Fruit fly (Drosophila melanogaster) whole organism, wandering third instar larva: ENCODE measurements around the gene Tehao.

Source experiments
- Abd-B ChIP-seq: fragments of >200 bp; optimal IDR thresholded peaks from 2 replicates; lab custom pipeline; 2017; ENCODE audit warnings: missing biosample characterization, missing genetic modification characterization
- CG32264 ChIP-seq: fragments of 200-800 bp; sonication (Bioruptor generic); optimal IDR thresholded peaks from 2 replicates; lab custom pipeline; 2016; ENCODE audit warnings: missing biosample characterization, missing genetic modification characterization
- CG9705 ChIP-seq: fragments of 200-800 bp; sonication (Bioruptor generic); optimal IDR thresholded peaks from 2 replicates; lab custom pipeline; 2018; ENCODE audit warnings: missing biosample characterization, mild to moderate bottlenecking, missing genetic modification characterization
- CrebA ChIP-seq: fragments of 200-800 bp; sonication (Bioruptor generic); optimal IDR thresholded peaks from 2 replicates; lab custom pipeline; 2016; ENCODE audit warnings: missing biosample characterization, mild to moderate bottlenecking, missing genetic modification characterization, borderline replicate concordance
- Dfd ChIP-seq: fragments of >200 bp; optimal IDR thresholded peaks from 2 replicates; lab custom pipeline; 2017; ENCODE audit warnings: missing biosample characterization, missing genetic modification characterization
- Dif ChIP-seq: fragments of 200-275, 200-300 bp; sonication (Bioruptor generic); optimal IDR thresholded peaks from 2 replicates; lab custom pipeline; 2018; ENCODE audit warnings: missing biosample characterization, missing genetic modification characterization; ENCODE audit not compliant: partially characterized antibody
- GATAd ChIP-seq: sonication (Bioruptor generic); optimal IDR thresholded peaks from 2 replicates; lab custom pipeline; 2016; ENCODE audit warnings: missing biosample characterization, missing genetic modification characterization
- HLH106 ChIP-seq: fragments of 200-800 bp; optimal IDR thresholded peaks from 3 replicates; lab custom pipeline; 2019; ENCODE audit warnings: missing biosample characterization, mild to moderate bottlenecking, missing genetic modification characterization, moderate library complexity
- Hnf4 ChIP-seq: fragments of 200-800 bp; sonication (Bioruptor generic); optimal IDR thresholded peaks from 2 replicates; lab custom pipeline; 2016; ENCODE audit warnings: missing biosample characterization, mild to moderate bottlenecking, missing genetic modification characterization
- Hr78 ChIP-seq: fragments of >200 bp; optimal IDR thresholded peaks from 2 replicates; lab custom pipeline; 2017; ENCODE audit warnings: missing biosample characterization, missing genetic modification characterization
- Hr83 ChIP-seq: fragments of 200-300 bp; sonication (Bioruptor generic); optimal IDR thresholded peaks from 2 replicates; lab custom pipeline; 2016; ENCODE audit warnings: missing biosample characterization, mild to moderate bottlenecking, missing genetic modification characterization, moderate library complexity; ENCODE audit not compliant: poor library complexity, severe bottlenecking
- Jra ChIP-seq: sonication (Bioruptor generic); optimal IDR thresholded peaks from 2 replicates; lab custom pipeline; 2016; ENCODE audit warnings: missing biosample characterization, missing genetic modification characterization
- Mio ChIP-seq: sonication (Bioruptor generic); optimal IDR thresholded peaks from 2 replicates; lab custom pipeline; 2016; ENCODE audit warnings: missing biosample characterization, missing genetic modification characterization
- Myc ChIP-seq: fragments of >200 bp; optimal IDR thresholded peaks from 2 replicates; lab custom pipeline; 2017
- N ChIP-seq: fragments of >200 bp; optimal IDR thresholded peaks from 2 replicates; lab custom pipeline; 2018; ENCODE audit warnings: missing biosample characterization, missing external identifiers, missing genetic modification characterization
- OdsH ChIP-seq: fragments of 200-800 bp; sonication (Bioruptor generic); optimal IDR thresholded peaks from 2 replicates; lab custom pipeline; 2016; ENCODE audit warnings: missing biosample characterization, mild to moderate bottlenecking, missing genetic modification characterization
- Rel ChIP-seq, 2 experiments: fragments of 200-800 bp; sonication (Bioruptor generic) in 1 of 2; optimal IDR thresholded peaks; 2 replicates in 1 of 2; 3 replicates in 1 of 2; lab custom pipeline; 2016 to 2019; ENCODE audit warnings: mild to moderate bottlenecking in 2 of 2, missing biosample characterization in 2 of 2, missing genetic modification characterization in 2 of 2, moderate library complexity in 1 of 2
- Sp1 ChIP-seq: fragments of 200-800 bp; sonication (Bioruptor generic); optimal IDR thresholded peaks from 3 replicates; lab custom pipeline; 2019; ENCODE audit warnings: missing biosample characterization, mild to moderate bottlenecking, missing genetic modification characterization, moderate library complexity
- Vsx2 ChIP-seq: fragments of 200-300, 225-300 bp; sonication (Bioruptor generic); optimal IDR thresholded peaks from 2 replicates; lab custom pipeline; 2018; ENCODE audit warnings: missing biosample characterization, missing genetic modification characterization; ENCODE audit not compliant: partially characterized antibody
- br ChIP-seq: fragments of 200-800 bp; sonication (Bioruptor generic); optimal IDR thresholded peaks from 2 replicates; lab custom pipeline; 2016; ENCODE audit warnings: missing biosample characterization, missing genetic modification characterization
- brk ChIP-seq: fragments of 200-800 bp; sonication (Bioruptor generic); optimal IDR thresholded peaks from 2 replicates; lab custom pipeline; 2016; ENCODE audit warnings: missing biosample characterization, mild to moderate bottlenecking, missing genetic modification characterization
- dl ChIP-seq, 2 experiments: fragments of 175-275, 200-275 bp in 1 of 2; fragments of 200-275 bp in 1 of 2; sonication (Bioruptor generic); optimal IDR thresholded peaks; lab custom pipeline; 2018; ENCODE audit warnings: mild to moderate bottlenecking in 2 of 2, missing biosample characterization in 2 of 2, missing genetic modification characterization in 2 of 2, moderate library complexity in 2 of 2; ENCODE audit not compliant: partially characterized antibody in 2 of 2, insufficient read depth in 1 of 2
- dmrt93B ChIP-seq: fragments of 200-800 bp; sonication (Bioruptor generic); optimal IDR thresholded peaks from 2 replicates; lab custom pipeline; 2018; ENCODE audit warnings: missing biosample characterization, mild to moderate bottlenecking, missing genetic modification characterization
- dsf ChIP-seq: sonication (Bioruptor generic); optimal IDR thresholded peaks from 2 replicates; lab custom pipeline; 2016; ENCODE audit warnings: missing biosample characterization, missing genetic modification characterization, borderline replicate concordance
- ey ChIP-seq: fragments of 200-800 bp; sonication (Bioruptor generic); optimal IDR thresholded peaks from 2 replicates; lab custom pipeline; 2016; ENCODE audit warnings: missing biosample characterization, missing genetic modification characterization
- foxo ChIP-seq, 2 experiments: fragments of 200-800 bp; sonication (Bioruptor generic); optimal IDR thresholded peaks; 2 replicates in 1 of 2; 3 replicates in 1 of 2; lab custom pipeline; 2016 to 2017; ENCODE audit warnings: missing biosample characterization in 2 of 2, missing genetic modification characterization in 2 of 2
- fru ChIP-seq: fragments of 200-800 bp; sonication (Bioruptor generic); optimal IDR thresholded peaks from 3 replicates; lab custom pipeline; 2016; ENCODE audit warnings: missing biosample characterization, mild to moderate bottlenecking, missing genetic modification characterization
- h ChIP-seq: fragments of 200-800 bp; sonication (Bioruptor generic); optimal IDR thresholded peaks from 3 replicates; lab custom pipeline; 2016; ENCODE audit warnings: missing biosample characterization, mild to moderate bottlenecking, missing genetic modification characterization
- jim ChIP-seq: fragments of 175-275, 200-325 bp; sonication (Bioruptor generic); optimal IDR thresholded peaks from 2 replicates; lab custom pipeline; 2016; ENCODE audit warnings: missing biosample characterization, mild to moderate bottlenecking, missing genetic modification characterization
- lola ChIP-seq: fragments of >200 bp; optimal IDR thresholded peaks from 2 replicates; lab custom pipeline; 2017; ENCODE audit warnings: missing biosample characterization, missing genetic modification characterization
- pan ChIP-seq: fragments of >200 bp; optimal IDR thresholded peaks from 2 replicates; lab custom pipeline; 2017
- psq ChIP-seq: fragments of 200-800 bp; sonication (Bioruptor generic); optimal IDR thresholded peaks from 3 replicates; lab custom pipeline; 2017; ENCODE audit warnings: missing biosample characterization, mild to moderate bottlenecking, missing genetic modification characterization, moderate library complexity
- rgr ChIP-seq: fragments of 200-800 bp; sonication (Bioruptor generic); optimal IDR thresholded peaks from 3 replicates; lab custom pipeline; 2016; ENCODE audit warnings: missing biosample characterization, mild to moderate bottlenecking, missing genetic modification characterization
- sage ChIP-seq: fragments of 200-800 bp; sonication (Bioruptor generic); optimal IDR thresholded peaks from 2 replicates; lab custom pipeline; 2016; ENCODE audit warnings: missing biosample characterization, mild to moderate bottlenecking, missing genetic modification characterization
- sv ChIP-seq: fragments of 200-800 bp; sonication (Bioruptor generic); optimal IDR thresholded peaks from 3 replicates; lab custom pipeline; 2016; ENCODE audit warnings: missing biosample characterization, missing genetic modification characterization
- tai ChIP-seq: sonication (Bioruptor generic); optimal IDR thresholded peaks from 2 replicates; lab custom pipeline; 2016; ENCODE audit warnings: missing biosample characterization, missing genetic modification characterization
- usp ChIP-seq: fragments of >200 bp; optimal IDR thresholded peaks from 2 replicates; lab custom pipeline; 2017; ENCODE audit warnings: missing biosample characterization, missing genetic modification characterization
- woc ChIP-seq: sonication (Bioruptor generic); optimal IDR thresholded peaks from 2 replicates; lab custom pipeline; 2016; ENCODE audit warnings: missing biosample characterization, mild to moderate bottlenecking, missing genetic modification characterization

Gene Tehao

dm6 chr2L:13394903-13395302 is 40.5 kb upstream of the Tehao start, which contains the start of gene RpL24:
RpL24 (minus strand) TSS chr2L:13395131.
- no peak for TF ChIP-seq dl (GFP tag; optimal IDR thresholded peaks at IDR 0.05; lab: Kevin White, UChicago; ENCODE audit: insufficient read depth in 1 of 2, partially characterized antibody in 2 of 2)
- no peak for TF ChIP-seq Dfd
- no peak for TF ChIP-seq Abd-B
- peak; percentile 53 for TF ChIP-seq woc (GFP tag; lab: Kevin White, UChicago)
- TF ChIP-seq N (GFP tag; lab: Kevin White, UChicago) = no peak
- no peak for TF ChIP-seq CrebA (GFP tag; lab: Kevin White, UChicago)
- peak; percentile 61 for TF ChIP-seq Rel (GFP tag; optimal IDR thresholded peaks at IDR 0.05; lab: Kevin White, UChicago)
- TF ChIP-seq Rel (tag; optimal IDR thresholded peaks at IDR 0.05; lab: Kevin White, UChicago) = peak; percentile 69
- no peak for TF ChIP-seq Jra (GFP tag; lab: Kevin White, UChicago)
- TF ChIP-seq tai = no peak
- peak; percentile 89 for TF ChIP-seq sv
- no peak for TF ChIP-seq Hnf4 (GFP tag; lab: Kevin White, UChicago)
- TF ChIP-seq lola = no peak
- peak; percentile 93 for TF ChIP-seq CG9705 (GFP tag; lab: Kevin White, UChicago)
- TF ChIP-seq Dif (GFP tag; lab: Kevin White, UChicago) = no peak
- TF ChIP-seq Vsx2 (GFP tag; lab: Kevin White, UChicago) = no peak
- peak; percentile 92 for TF ChIP-seq Hr83 (GFP tag; lab: Kevin White, UChicago)
- TF ChIP-seq br = peak; percentile 90
- TF ChIP-seq GATAd (GFP tag; lab: Kevin White, UChicago) = no peak
- TF ChIP-seq Myc (lab: Kevin White, UChicago) = peak; percentile 77
- peak; percentile 96 for TF ChIP-seq rgr (GFP tag; lab: Kevin White, UChicago)
- no peak for TF ChIP-seq jim (GFP tag; lab: Kevin White, UChicago)
- peak; percentile 87 for TF ChIP-seq OdsH (GFP tag; lab: Kevin White, UChicago)
- peak; percentile 27 for TF ChIP-seq dsf (GFP tag; lab: Kevin White, UChicago)
- TF ChIP-seq h (GFP tag; lab: Kevin White, UChicago) = peak; percentile 91
- TF ChIP-seq fru (GFP tag; lab: Kevin White, UChicago) = peak; percentile 83
- TF ChIP-seq CG32264 (GFP tag; lab: Kevin White, UChicago) = peak; percentile 63
- TF ChIP-seq Hr78 (GFP tag; lab: Kevin White, UChicago) = no peak
- TF ChIP-seq Sp1 = peak; percentile 91
- TF ChIP-seq dmrt93B (GFP tag; lab: Kevin White, UChicago) = peak; percentile 87
- peak; percentile 69 for TF ChIP-seq ey (GFP tag; lab: Kevin White, UChicago)
- peak; percentile 75 for TF ChIP-seq Mio
- peak; percentile 76 for TF ChIP-seq HLH106 (tag; lab: Kevin White, UChicago)
- no peak for TF ChIP-seq brk (GFP tag; lab: Kevin White, UChicago)
- TF ChIP-seq psq (GFP tag; lab: Kevin White, UChicago) = peak; percentile 74
- no peak for TF ChIP-seq usp
- peak; percentile 53 to 82 for TF ChIP-seq foxo (GFP tag; optimal IDR thresholded peaks at IDR 0.05; lab: Kevin White, UChicago)
- no peak for TF ChIP-seq pan (lab: Kevin White, UChicago)
- peak; percentile 87 for TF ChIP-seq sage (GFP tag; lab: Kevin White, UChicago)

dm6 chr2L:13396084-13396483 is 39.3 kb upstream of the Tehao start, which contains the start of gene CG16957:
CG16957 (minus strand) TSS chr2L:13396184.
- no peak for TF ChIP-seq dmrt93B (GFP tag; lab: Kevin White, UChicago)
- TF ChIP-seq psq (GFP tag; lab: Kevin White, UChicago) = no peak
- TF ChIP-seq woc (GFP tag; lab: Kevin White, UChicago) = no peak
- TF ChIP-seq sv = no peak
- TF ChIP-seq Jra (GFP tag; lab: Kevin White, UChicago) = no peak
- TF ChIP-seq Rel (GFP tag; optimal IDR thresholded peaks at IDR 0.05; lab: Kevin White, UChicago) = no peak
- TF ChIP-seq Rel (tag; optimal IDR thresholded peaks at IDR 0.05; lab: Kevin White, UChicago) = no peak
- no peak for TF ChIP-seq Hr78 (GFP tag; lab: Kevin White, UChicago)
- TF ChIP-seq dsf (GFP tag; lab: Kevin White, UChicago) = no peak
- TF ChIP-seq Abd-B = no peak
- TF ChIP-seq dl (GFP tag; optimal IDR thresholded peaks at IDR 0.05; lab: Kevin White, UChicago; ENCODE audit: insufficient read depth in 1 of 2, partially characterized antibody in 2 of 2) = no peak
- TF ChIP-seq N (GFP tag; lab: Kevin White, UChicago) = no peak
- no peak for TF ChIP-seq CrebA (GFP tag; lab: Kevin White, UChicago)
- no peak for TF ChIP-seq GATAd (GFP tag; lab: Kevin White, UChicago)
- TF ChIP-seq HLH106 (tag; lab: Kevin White, UChicago) = no peak
- no peak for TF ChIP-seq Mio
- TF ChIP-seq Dif (GFP tag; lab: Kevin White, UChicago) = no peak
- no peak for TF ChIP-seq fru (GFP tag; lab: Kevin White, UChicago)
- TF ChIP-seq lola = no peak
